Worm (Caenorhabditis elegans): Measurements from ENCODE around the gene grl-31.
"Not testable (repeated sequence)": the region's sequence is repeated elsewhere in the genome, so short reads cannot be mapped to it uniquely, and the experiment has no call there.

grl-31 gene

ce11 chrV:3581643-3582042, 24.1 kb upstream of the grl-31 start:
- TF ChIP-seq W03F9.2 (tag; optimal IDR thresholded peaks at IDR 0.05), result no peak
- TF ChIP-seq dao-5 (tag; optimal IDR thresholded peaks at IDR 0.05), result no peak
- no peak for TF ChIP-seq him-1 (tag; optimal IDR thresholded peaks at IDR 0.05)

- TF ChIP-seq W03F9.2 (tag; optimal IDR thresholded peaks at IDR 0.05) (no peak), him-1 (tag; optimal IDR thresholded peaks at IDR 0.05) (no peak), dao-5 (tag; optimal IDR thresholded peaks at IDR 0.05) (no peak)
Observed at ce11 chrV:3581034-3581433, 23.5 kb upstream of the grl-31 start.

- TF ChIP-seq him-1 (tag; optimal IDR thresholded peaks at IDR 0.05), result no peak
Observed at ce11 chrV:3580385-3580784, 22.8 kb upstream of the grl-31 start.

ce11 chrV:3579795-3580194, 22.2 kb upstream of the grl-31 start:
- no peak for TF ChIP-seq dao-5 (tag; optimal IDR thresholded peaks at IDR 0.05)
- peak; percentile 42 for TF ChIP-seq W03F9.2 (tag; optimal IDR thresholded peaks at IDR 0.05)
- TF ChIP-seq him-1 (tag; optimal IDR thresholded peaks at IDR 0.05), result no peak

- TF ChIP-seq dao-5 (tag; optimal IDR thresholded peaks at IDR 0.05) (no peak), W03F9.2 (tag; optimal IDR thresholded peaks at IDR 0.05) (no peak), him-1 (tag; optimal IDR thresholded peaks at IDR 0.05) (no peak)
Observed at ce11 chrV:3579248-3579647, 21.7 kb upstream of the grl-31 start.

- no peak for TF ChIP-seq dao-5 (tag; optimal IDR thresholded peaks at IDR 0.05)
- peak; percentile 2 for TF ChIP-seq W03F9.2 (tag; optimal IDR thresholded peaks at IDR 0.05)
Observed at ce11 chrV:3578813-3579212, 21.2 kb upstream of the grl-31 start, which contains the start of gene pygl-1. TSS of gene pygl-1 (plus strand) at chrV:3579023.

- TF ChIP-seq W03F9.2 (tag; optimal IDR thresholded peaks at IDR 0.05), result no peak
- no peak for TF ChIP-seq him-1 (tag; optimal IDR thresholded peaks at IDR 0.05)
- no peak for TF ChIP-seq dao-5 (tag; optimal IDR thresholded peaks at IDR 0.05)
Observed at ce11 chrV:3575759-3576158, 18.2 kb upstream of the grl-31 start, which contains the start of gene grl-27. TSS of gene grl-27 (minus strand) at chrV:3575859.

ce11 chrV:3572408-3572807, 14.8 kb upstream of the grl-31 start, which contains the start of gene F40C5.1:
TSS of gene F40C5.1 (plus strand) at chrV:3572708.
- TF ChIP-seq dao-5, him-1, W03F9.2 (tag; optimal IDR thresholded peaks at IDR 0.05): not testable (repeated sequence)

- TF ChIP-seq W03F9.2, dao-5, him-1 (tag; optimal IDR thresholded peaks at IDR 0.05): not testable (repeated sequence)
Observed at ce11 chrV:3570695-3571094, 13.1 kb upstream of the grl-31 start, which contains the start of gene F40C5.2. TSS of gene F40C5.2 (plus strand) at chrV:3570995.

ce11 chrV:3564335-3564734, 6.8 kb upstream of the grl-31 start, which contains the start of gene T24A6.17:
TSS of gene T24A6.17 (minus strand) at chrV:3564435.
- not testable (repeated sequence) for TF ChIP-seq him-1, W03F9.2, dao-5 (tag; optimal IDR thresholded peaks at IDR 0.05)

- not testable (repeated sequence) for TF ChIP-seq him-1, W03F9.2, dao-5 (tag; optimal IDR thresholded peaks at IDR 0.05)
Observed at ce11 chrV:3562824-3563223, 5.2 kb upstream of the grl-31 start, which contains the start of gene T24A6.16. TSS of gene T24A6.16 (minus strand) at chrV:3562924.

ce11 chrV:3558744-3559143, 1.2 kb upstream of the grl-31 start, which contains the start of gene T24A6.1:
TSS of gene T24A6.1 (plus strand) at chrV:3559044.
- TF ChIP-seq dao-5, him-1, W03F9.2 (tag; optimal IDR thresholded peaks at IDR 0.05): not testable (repeated sequence)

- no peak for TF ChIP-seq W03F9.2 (tag; optimal IDR thresholded peaks at IDR 0.05)
- no peak for TF ChIP-seq him-1 (tag; optimal IDR thresholded peaks at IDR 0.05)
- no peak for TF ChIP-seq dao-5 (tag; optimal IDR thresholded peaks at IDR 0.05)
Observed at ce11 chrV:3555986-3556385, 1.6 kb downstream of the grl-31 start, which contains the start of gene grl-30. TSS of gene grl-30 (plus strand) at chrV:3556286.

- TF ChIP-seq dao-5 (tag; optimal IDR thresholded peaks at IDR 0.05) (no peak), him-1 (tag; optimal IDR thresholded peaks at IDR 0.05) (no peak), W03F9.2 (tag; optimal IDR thresholded peaks at IDR 0.05) (no peak)
Observed at ce11 chrV:3554869-3555268, 2.7 kb downstream of the grl-31 start, which contains the start of gene grl-29. TSS of gene grl-29 (minus strand) at chrV:3555236.
